Fruit fly (Drosophila melanogaster) whole organism, embryonic: ENCODE measurements around the gene CG43638.

Experiments
- Bdp1 ChIP-seq: fragments of 200-800 bp; sonication (Bioruptor generic); optimal IDR thresholded peaks from 3 replicates; lab custom pipeline; 2016; ENCODE audit warnings: missing biosample characterization, missing genetic modification characterization
- CG10267 ChIP-seq: fragments of 200-800 bp; sonication (Bioruptor generic); optimal IDR thresholded peaks from 2 replicates; lab custom pipeline; 2018; ENCODE audit warnings: missing biosample characterization, mild to moderate bottlenecking, missing genetic modification characterization, moderate library complexity
- CG10274 ChIP-seq: fragments of 200-800 bp; sonication (Bioruptor generic); optimal IDR thresholded peaks from 3 replicates; lab custom pipeline; 2017; ENCODE audit warnings: missing biosample characterization, mild to moderate bottlenecking, missing genetic modification characterization
- CG11398 ChIP-seq: fragments of 200-800 bp; sonication (Bioruptor generic); optimal IDR thresholded peaks from 2 replicates; lab custom pipeline; 2016; ENCODE audit warnings: missing biosample characterization, missing genetic modification characterization
- CG12744 ChIP-seq: fragments of 200-800 bp; sonication (Bioruptor generic); optimal IDR thresholded peaks from 2 replicates; lab custom pipeline; 2016; ENCODE audit warnings: missing biosample characterization, missing genetic modification characterization
- CG14965 ChIP-seq: fragments of 200-800 bp; sonication (Bioruptor generic); optimal IDR thresholded peaks from 2 replicates; lab custom pipeline; 2016; ENCODE audit warnings: missing biosample characterization, missing genetic modification characterization, borderline replicate concordance
- CG15601 ChIP-seq: fragments of 200-800 bp; sonication (Bioruptor generic); optimal IDR thresholded peaks from 3 replicates; lab custom pipeline; 2019; ENCODE audit warnings: missing biosample characterization, mild to moderate bottlenecking, missing genetic modification characterization, moderate library complexity
- CG15696 ChIP-seq: fragments of 200-800 bp; sonication (Bioruptor generic); optimal IDR thresholded peaks from 2 replicates; lab custom pipeline; 2019; ENCODE audit warnings: missing biosample characterization, mild to moderate bottlenecking, missing genetic modification characterization, moderate library complexity
- CG17612 ChIP-seq: fragments of 200-800 bp; sonication (Bioruptor generic); IDR thresholded peaks from 2 replicates; pipeline ENCODE4 v1.3.6; 2022; ENCODE audit warnings: missing biosample characterization, missing genetic modification characterization
- CG17829 ChIP-seq: fragments of 200-800 bp; optimal IDR thresholded peaks from 2 replicates; lab custom pipeline; 2019; ENCODE audit warnings: missing biosample characterization, mild to moderate bottlenecking, missing genetic modification characterization, moderate library complexity
- CG1832 ChIP-seq: fragments of 200-800 bp; sonication (Bioruptor generic); optimal IDR thresholded peaks from 2 replicates; lab custom pipeline; 2017; ENCODE audit warnings: missing biosample characterization, mild to moderate bottlenecking, missing genetic modification characterization, inconsistent platforms
- CG30403 ChIP-seq: fragments of 200-800 bp; sonication (Bioruptor generic); optimal IDR thresholded peaks from 3 replicates; lab custom pipeline; 2016; ENCODE audit warnings: missing biosample characterization, missing genetic modification characterization
- CG42726 ChIP-seq: fragments of 200-800 bp; sonication (Bioruptor generic); IDR thresholded peaks from 2 replicates; pipeline ENCODE4 v1.3.6; 2022; ENCODE audit warnings: missing biosample characterization, missing genetic modification characterization; ENCODE audit not compliant: partially characterized antibody
- CG6654 ChIP-seq: fragments of 200-800 bp; sonication (Bioruptor generic); optimal IDR thresholded peaks from 2 replicates; lab custom pipeline; 2017; ENCODE audit warnings: missing biosample characterization, mild to moderate bottlenecking, missing genetic modification characterization
- CG7786 ChIP-seq: fragments of 200-800 bp; sonication (Bioruptor generic); optimal IDR thresholded peaks from 2 replicates; lab custom pipeline; 2016; ENCODE audit warnings: missing biosample characterization, missing genetic modification characterization
- CG9609 ChIP-seq: fragments of 200-800 bp; sonication (Bioruptor generic); optimal IDR thresholded peaks from 3 replicates; lab custom pipeline; 2016; ENCODE audit warnings: missing biosample characterization, missing genetic modification characterization
- CG9876 ChIP-seq: fragments of 200-800 bp; sonication (Bioruptor generic); optimal IDR thresholded peaks from 2 replicates; lab custom pipeline; 2016; ENCODE audit warnings: missing biosample characterization, missing genetic modification characterization
- CG9932 ChIP-seq: fragments of 200-800 bp; sonication (Bioruptor generic); IDR thresholded peaks from 2 replicates; pipeline ENCODE4 v1.3.6; 2022; ENCODE audit warnings: missing biosample characterization, missing genetic modification characterization
- CkIIα-i1 ChIP-seq: fragments of 200-800 bp; sonication (Bioruptor generic); IDR thresholded peaks from 2 replicates; pipeline ENCODE4 v1.3.6; 2022; ENCODE audit warnings: missing biosample characterization, missing genetic modification characterization
- Dip2 ChIP-seq: fragments of 200-800 bp; sonication (Bioruptor generic); IDR thresholded peaks from 2 replicates; pipeline ENCODE4 v1.3.6; 2022; ENCODE audit warnings: missing biosample characterization, missing genetic modification characterization
- Dp ChIP-seq: fragments of 200-800 bp; sonication (Bioruptor generic); optimal IDR thresholded peaks from 2 replicates; lab custom pipeline; 2018; ENCODE audit warnings: missing biosample characterization, mild to moderate bottlenecking, missing genetic modification characterization, moderate library complexity
- Dref ChIP-seq: fragments of 200-800 bp; sonication (Bioruptor generic); IDR thresholded peaks from 2 replicates; pipeline ENCODE4 v1.3.6; 2022; ENCODE audit warnings: missing biosample characterization, missing genetic modification characterization
- Ets65A ChIP-seq: fragments of 200-800 bp; sonication (Bioruptor generic); peaks from one replicate; lab custom pipeline; 2016; ENCODE audit warnings: missing biosample characterization, missing genetic modification characterization
- Hr78 ChIP-seq, 2 experiments: fragments of 200-800 bp in 1 of 2; fragments of >200 bp in 1 of 2; sonication (Bioruptor generic) in 1 of 2; optimal IDR thresholded peaks; 2 replicates each; lab custom pipeline; 2017 to 2019; ENCODE audit warnings: missing biosample characterization in 2 of 2, missing genetic modification characterization in 2 of 2, mild to moderate bottlenecking in 1 of 2, moderate library complexity in 1 of 2
- Jarid2 ChIP-seq: fragments of 200-800 bp; sonication (Bioruptor generic); optimal IDR thresholded peaks from 3 replicates; lab custom pipeline; 2017; ENCODE audit warnings: mild to moderate bottlenecking, missing biosample characterization, missing genetic modification reagents, missing genetic modification characterization
- Lpt ChIP-seq: fragments of >200 bp; optimal IDR thresholded peaks from 2 replicates; lab custom pipeline; 2018; ENCODE audit warnings: missing biosample characterization, missing genetic modification characterization
- NC2α ChIP-seq: fragments of 200-800 bp; sonication (Bioruptor generic); optimal IDR thresholded peaks from 2 replicates; lab custom pipeline; 2016; ENCODE audit warnings: missing biosample characterization, missing genetic modification characterization
- NfI ChIP-seq: fragments of 200-800 bp; sonication (Bioruptor generic); optimal IDR thresholded peaks from 3 replicates; lab custom pipeline; 2018; ENCODE audit warnings: missing biosample characterization, mild to moderate bottlenecking, missing genetic modification characterization, moderate library complexity
- PHDP ChIP-seq: fragments of 200-800 bp; sonication (Bioruptor generic); optimal IDR thresholded peaks from 3 replicates; lab custom pipeline; 2018; ENCODE audit warnings: missing biosample characterization, mild to moderate bottlenecking, missing genetic modification characterization, moderate library complexity
- Sry-β ChIP-seq: fragments of 200-800 bp; sonication (Bioruptor generic); optimal IDR thresholded peaks from 2 replicates; lab custom pipeline; 2018; ENCODE audit warnings: missing biosample characterization, mild to moderate bottlenecking, missing genetic modification characterization, moderate library complexity
- bowl ChIP-seq: fragments of 200-800 bp; sonication (Bioruptor generic); IDR thresholded peaks from 2 replicates; pipeline ENCODE4 v1.3.6; 2022; ENCODE audit warnings: missing biosample characterization, missing genetic modification characterization
- bsh ChIP-seq, 2 experiments: fragments of 200-800 bp; sonication (Bioruptor generic); optimal IDR thresholded peaks; 2 replicates each; lab custom pipeline; 2017 to 2018; ENCODE audit warnings: mild to moderate bottlenecking in 2 of 2, missing biosample characterization in 2 of 2, missing genetic modification characterization in 2 of 2, moderate library complexity in 1 of 2
- chm ChIP-seq: fragments of 200-800 bp; sonication (Bioruptor generic); IDR thresholded peaks from 2 replicates; pipeline ENCODE4 v1.3.6; 2022; ENCODE audit warnings: missing biosample characterization, missing genetic modification characterization
- da ChIP-seq: fragments of 200-800 bp; sonication (Bioruptor generic); optimal IDR thresholded peaks from 2 replicates; lab custom pipeline; 2016; ENCODE audit warnings: missing biosample characterization, missing genetic modification characterization
- disco-r ChIP-seq: fragments of 200-800 bp; sonication (Bioruptor generic); optimal IDR thresholded peaks from 2 replicates; lab custom pipeline; 2016; ENCODE audit warnings: missing biosample characterization, missing genetic modification characterization
- ewg ChIP-seq: fragments of 200-800 bp; sonication (Bioruptor generic); optimal IDR thresholded peaks from 3 replicates; lab custom pipeline; 2017; ENCODE audit warnings: mild to moderate bottlenecking, missing biosample characterization, missing genetic modification reagents, missing genetic modification characterization
- fd64A ChIP-seq: fragments of 200-800 bp; sonication (Bioruptor generic); optimal IDR thresholded peaks from 3 replicates; lab custom pipeline; 2018; ENCODE audit warnings: missing biosample characterization, mild to moderate bottlenecking, missing genetic modification characterization
- inv ChIP-seq: fragments of 200-800 bp; sonication (Bioruptor generic); IDR thresholded peaks from 2 replicates; pipeline ENCODE4 v1.3.6; 2022; ENCODE audit warnings: missing biosample characterization, missing genetic modification characterization; ENCODE audit not compliant: partially characterized antibody
- lilli ChIP-seq: fragments of 200-800 bp; sonication (Bioruptor generic); optimal IDR thresholded peaks from 3 replicates; lab custom pipeline; 2016; ENCODE audit warnings: missing biosample characterization, missing genetic modification characterization
- lmd ChIP-seq: fragments of 200-800 bp; sonication (Bioruptor generic); IDR thresholded peaks from 2 replicates; pipeline ENCODE4 v1.3.6; 2022; ENCODE audit warnings: missing biosample characterization, missing genetic modification characterization
- lov ChIP-seq, 2 experiments: fragments of 200-800 bp in 1 of 2; fragments of >200 bp in 1 of 2; sonication (Bioruptor generic) in 1 of 2; IDR thresholded peaks in 1 of 2; optimal IDR thresholded peaks in 1 of 2; 2 replicates in 1 of 2; 3 replicates in 1 of 2; pipeline versions ENCODE4 v1.3.6 to Lab custom; 2017 to 2022; ENCODE audit warnings: missing biosample characterization in 1 of 2, missing genetic modification characterization in 1 of 2
- sc ChIP-seq, 3 experiments: fragments of >200 bp in 2 of 3; fragments of 200-800 bp in 1 of 3; sonication (Bioruptor generic) in 1 of 3; optimal IDR thresholded peaks; 2 replicates in 2 of 3; 3 replicates in 1 of 3; lab custom pipeline; 2017; ENCODE audit warnings: mild to moderate bottlenecking in 1 of 3, missing biosample characterization in 1 of 3, missing genetic modification characterization in 1 of 3, missing genetic modification reagents in 1 of 3
- seq ChIP-seq: fragments of 200-800 bp; sonication (Bioruptor generic); IDR thresholded peaks from 2 replicates; pipeline ENCODE4 v1.3.6; 2022; ENCODE audit warnings: missing biosample characterization, missing genetic modification characterization
- stwl ChIP-seq: fragments of 200-800 bp; sonication (Bioruptor generic); optimal IDR thresholded peaks from 3 replicates; lab custom pipeline; 2018; ENCODE audit warnings: missing biosample characterization, mild to moderate bottlenecking, missing genetic modification characterization, moderate library complexity
- sug ChIP-seq: fragments of 200-800 bp; optimal IDR thresholded peaks from 2 replicates; lab custom pipeline; 2019; ENCODE audit warnings: missing biosample characterization, mild to moderate bottlenecking, missing genetic modification characterization, moderate library complexity
- vfl ChIP-seq: fragments of 200-800 bp; sonication (Bioruptor generic); optimal IDR thresholded peaks from 2 replicates; lab custom pipeline; 2016; ENCODE audit warnings: missing biosample characterization, missing genetic modification characterization
- wdn ChIP-seq: fragments of 200-800 bp; sonication (Bioruptor generic); IDR thresholded peaks from 2 replicates; pipeline ENCODE4 v1.3.6; 2022; ENCODE audit warnings: missing biosample characterization, missing genetic modification characterization

CG43638 gene

DNA sequence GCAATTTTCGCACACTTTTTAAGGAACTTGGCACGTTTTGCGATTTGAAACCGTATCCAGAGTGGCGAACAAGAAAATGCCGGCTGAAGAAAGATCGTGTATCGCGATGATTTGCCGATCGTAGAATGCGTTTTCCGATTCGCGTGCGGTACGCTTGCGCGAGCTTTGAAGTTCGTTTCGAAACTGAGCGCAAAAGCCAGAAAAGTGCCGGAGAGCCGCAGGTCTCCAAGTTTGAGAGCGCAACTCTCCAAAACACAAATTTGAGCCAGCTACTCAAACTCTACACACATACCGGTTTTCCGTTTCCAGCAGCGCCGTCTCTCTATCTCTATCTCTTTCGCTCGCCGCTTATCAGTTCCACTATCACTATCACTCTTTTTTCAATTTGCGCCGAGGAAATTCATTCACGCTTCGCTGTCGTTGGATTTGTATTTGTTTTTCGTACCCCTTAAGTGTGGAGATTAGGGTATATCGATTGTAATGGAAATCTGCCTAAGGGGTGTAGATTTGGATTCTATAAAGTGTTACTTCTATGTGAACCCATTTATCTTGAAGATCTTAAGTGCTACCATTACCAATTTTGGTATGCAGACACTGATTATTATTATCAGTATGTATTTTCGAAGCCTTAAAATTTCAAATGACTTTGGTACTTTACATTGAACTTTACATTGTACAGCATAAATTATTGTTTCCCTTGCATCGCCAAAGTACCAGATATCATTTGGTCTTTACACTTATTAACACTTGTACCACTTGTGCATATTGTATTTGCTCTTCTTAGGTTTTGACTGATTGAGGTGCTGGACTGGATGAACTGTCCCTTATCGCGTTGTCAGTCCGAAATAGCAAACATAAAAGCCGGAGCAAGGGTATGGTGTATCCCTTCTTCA lies 12.2 kb downstream of the CG43638 start (continued):
- TF ChIP-seq Sry-β (peak; percentile 32), bowl (no peak), NC2α (GFP tag; lab: Kevin White, UChicago) (no peak), CG17612 (GFP tag; lab: Robert Waterston, UW) (no peak), CkIIα-i1 (GFP tag; lab: Robert Waterston, UW) (no peak), sc (optimal IDR thresholded peaks at IDR 0.05; lab: Kevin White, UChicago) (no peak), sc (GFP tag; optimal IDR thresholded peaks at IDR 0.05; lab: Kevin White, UChicago) (peak; percentile 71), lilli (GFP tag; lab: Kevin White, UChicago) (peak; percentile 65), CG14965 (no peak), Dref (GFP tag; lab: Robert Waterston, UW) (no peak), CG7786 (GFP tag; lab: Kevin White, UChicago) (peak; percentile 59), Dip2 (no peak), disco-r (GFP tag; lab: Kevin White, UChicago) (peak; percentile 49), CG9876 (GFP tag; lab: Kevin White, UChicago) (peak; percentile 2), CG42726 (GFP tag; lab: Robert Waterston, UW) (peak; percentile 55; the same call in 1 of the 2 replicates), Hr78 (GFP tag; optimal IDR thresholded peaks at IDR 0.05; lab: Kevin White, UChicago) (peak in 1 of 2 experiments; percentile 59), Jarid2 (GFP tag; lab: Kevin White, UChicago) (peak; percentile 97), sug (tag; lab: Kevin White, UChicago) (peak; percentile 56), CG6654 (GFP tag; lab: Kevin White, UChicago) (peak; percentile 36), ewg (peak; percentile 55), CG9932 (GFP tag; lab: Robert Waterston, UW) (no peak; the same call in 1 of the 2 replicates), chm (GFP tag; lab: Robert Waterston, UW) (peak; percentile 74), CG12744 (peak; percentile 21), inv (GFP tag; lab: Robert Waterston, UW) (no peak), Ets65A (peak; percentile 97), fd64A (no peak), seq (GFP tag; lab: Robert Waterston, UW) (peak; percentile 57; the same call in 1 of the 2 replicates), bsh (GFP tag; optimal IDR thresholded peaks at IDR 0.05; lab: Kevin White, UChicago) (peak in 1 of 2 experiments; percentile 41), stwl (tag; lab: Kevin White, UChicago) (no peak), lov (optimal IDR thresholded peaks at IDR 0.05; lab: Kevin White, UChicago) (no peak), lov (GFP tag; IDR thresholded peaks at IDR 0.05; lab: Robert Waterston, UW) (no peak), CG11398 (peak; percentile 63), NfI (peak; percentile 8), Bdp1 (peak; percentile 32), CG30403 (GFP tag; lab: Kevin White, UChicago) (peak; percentile 84), CG15601 (tag; lab: Kevin White, UChicago) (peak; percentile 29), CG1832 (GFP tag; lab: Kevin White, UChicago) (no peak), vfl (peak; percentile 67), CG15696 (peak; percentile 61), CG10267 (tag; lab: Kevin White, UChicago) (peak; percentile 77), wdn (GFP tag; lab: Robert Waterston, UW) (no peak), Lpt (GFP tag; lab: Kevin White, UChicago) (no peak), CG9609 (GFP tag; lab: Kevin White, UChicago) (peak; percentile 63), da (GFP tag; lab: Kevin White, UChicago) (no peak), CG17829 (tag; lab: Kevin White, UChicago) (peak; percentile 37), lmd (peak; percentile 70), CG10274 (GFP tag; lab: Kevin White, UChicago) (peak; percentile 36), PHDP (peak; percentile 42), Dp (GFP tag; lab: Kevin White, UChicago) (peak; percentile 2)
